Worm (Caenorhabditis elegans): ENCODE results near the gene ZK632.14.

The ZK632.14 gene

ce11 chrIII:9853667-9854620 is 40.7 kb downstream of the ZK632.14 start (continued):
- TF ChIP-seq nhr-41 (GFP tag; IDR thresholded peaks at IDR 0.05) (no peak), nhr-28 (tag; optimal IDR thresholded peaks at IDR 0.05) (no peak), F49E8.2 (tag; optimal IDR thresholded peaks at IDR 0.05; ENCODE audit: borderline replicate concordance) (no peak), hlh-30 (tag; optimal IDR thresholded peaks at IDR 0.05; ENCODE audit: insufficient read depth) (no peak), rbr-2 (tag; optimal IDR thresholded peaks at IDR 0.05) (no peak), lin-39 (tag; optimal IDR thresholded peaks at IDR 0.05) (no peak), dve-1 (tag; optimal IDR thresholded peaks at IDR 0.05; ENCODE audit: insufficient read depth) (no peak), nhr-237 (tag; optimal IDR thresholded peaks at IDR 0.05) (no peak), mdl-1 (tag; optimal IDR thresholded peaks at IDR 0.05) (no peak), tag-97 (GFP tag; IDR thresholded peaks at IDR 0.05) (no peak), zag-1 (tag; optimal IDR thresholded peaks at IDR 0.05) (no peak), lin-38 (GFP tag; IDR thresholded peaks at IDR 0.05) (peak; percentile 13; the same call in 1 of the 2 replicates), ceh-32 (tag; optimal IDR thresholded peaks at IDR 0.05; ENCODE audit: poor library complexity) (no peak), mes-2 (tag; optimal IDR thresholded peaks at IDR 0.05; ENCODE audit: poor library complexity, severe bottlenecking) (peak; percentile 18), lin-1 (GFP tag; IDR thresholded peaks at IDR 0.05) (0 out of 2 replicates have a peak, but pooled peaks have one; percentile 17), zfp-3 (GFP tag; conservative IDR thresholded peaks at IDR 0.05) (peak; percentile 59; the same call in 1 of the 2 replicates), F37D6.2 (tag; optimal IDR thresholded peaks at IDR 0.05) (no peak), daf-12 (tag; optimal IDR thresholded peaks at IDR 0.05) (no peak), T20F7.1 (GFP tag; optimal IDR thresholded peaks at IDR 0.05) (peak; percentile 40)

ce11 chrIII:9854960-9855359 is 41.7 kb downstream of the ZK632.14 start:
- TF ChIP-seq unc-130 (GFP tag; optimal IDR thresholded peaks at IDR 0.05): no peak
- TF ChIP-seq F49E8.2 (tag; optimal IDR thresholded peaks at IDR 0.05; ENCODE audit: borderline replicate concordance): no peak
- TF ChIP-seq php-3 (GFP tag; IDR thresholded peaks at IDR 0.05): no peak
- peak; percentile 88 for TF ChIP-seq aha-1 (tag)
- no peak for TF ChIP-seq dpl-1 (GFP tag; optimal IDR thresholded peaks at IDR 0.05)

- TF ChIP-seq snpc-1.2 (GFP tag; IDR thresholded peaks at IDR 0.05): no peak
- no peak for TF ChIP-seq set-16 (GFP tag; IDR thresholded peaks at IDR 0.05)
- no peak for TF ChIP-seq fkh-10 (GFP tag; optimal IDR thresholded peaks at IDR 0.05)
- no peak for TF ChIP-seq dpl-1 (GFP tag; optimal IDR thresholded peaks at IDR 0.05)
- TF ChIP-seq F10B5.3 (tag; optimal IDR thresholded peaks at IDR 0.05): no peak
- no peak for TF ChIP-seq pha-4 (GFP tag; IDR thresholded peaks at IDR 0.05)
- no peak for TF ChIP-seq pha-4 (tag; optimal IDR thresholded peaks at IDR 0.05)
- TF ChIP-seq ctbp-1 (GFP tag; IDR thresholded peaks at IDR 0.05): no peak
- no peak for TF ChIP-seq ceh-32 (tag; optimal IDR thresholded peaks at IDR 0.05; ENCODE audit: poor library complexity)
- TF ChIP-seq hlh-11 (tag; optimal IDR thresholded peaks at IDR 0.05): peak; percentile 54
- TF ChIP-seq madf-9 (GFP tag; conservative IDR thresholded peaks at IDR 0.05): no peak
- peak; percentile 36 for TF ChIP-seq nhr-77 (tag; optimal IDR thresholded peaks at IDR 0.05)
- TF ChIP-seq dmd-8 (GFP tag; IDR thresholded peaks at IDR 0.05): no peak
- no peak for TF ChIP-seq lir-3 (tag; optimal IDR thresholded peaks at IDR 0.05)
- no peak for TF ChIP-seq ces-1 (GFP tag; optimal IDR thresholded peaks at IDR 0.05)
- no peak for TF ChIP-seq Y5F2A.4 (GFP tag; optimal IDR thresholded peaks at IDR 0.05)
- TF ChIP-seq dve-1 (tag; optimal IDR thresholded peaks at IDR 0.05; ENCODE audit: insufficient read depth): peak; percentile 77
- TF ChIP-seq nhr-25 (tag; optimal IDR thresholded peaks at IDR 0.05; ENCODE audit: borderline replicate concordance, insufficient read depth): no peak
- no peak for TF ChIP-seq dmd-9 (GFP tag; IDR thresholded peaks at IDR 0.05)
- no peak for TF ChIP-seq nhr-102 (tag; optimal IDR thresholded peaks at IDR 0.05)
- no peak for TF ChIP-seq F26F4.8 (GFP tag; conservative IDR thresholded peaks at IDR 0.05)
- no peak for TF ChIP-seq sdz-12 (GFP tag; optimal IDR thresholded peaks at IDR 0.05)
- TF ChIP-seq rbr-2 (tag; optimal IDR thresholded peaks at IDR 0.05): no peak
- no peak for TF ChIP-seq zip-2 (tag; optimal IDR thresholded peaks at IDR 0.05)
- TF ChIP-seq F37D6.2 (tag; optimal IDR thresholded peaks at IDR 0.05): no peak
- peak; percentile 57 for TF ChIP-seq dmd-6 (GFP tag; IDR thresholded peaks at IDR 0.05)
- TF ChIP-seq ztf-7 (tag; optimal IDR thresholded peaks at IDR 0.05): no peak
- peak; percentile 79 for TF ChIP-seq php-3 (GFP tag; IDR thresholded peaks at IDR 0.05)
Measured at ce11 chrIII:9857110-9857509, 43.9 kb downstream of the ZK632.14 start.

All from whole organism, L4 larva.